Worm (Caenorhabditis elegans) whole organism, early embryonic: ENCODE results near the gene clh-6.
A peak's percentile ranks its signal among the peaks of the same experiment; 100 is the strongest.

Experiments used
- B0310.2 ChIP-seq: sonication (generic microtip); optimal IDR thresholded peaks from 2 replicates; lab custom pipeline; 2016; ENCODE audit warnings: mild to moderate bottlenecking, missing genetic modification characterization, missing compliant biosample characterization
- F13C5.2 ChIP-seq: sonication (generic microtip); optimal IDR thresholded peaks from 2 replicates; lab custom pipeline; 2017; ENCODE audit warnings: mild to moderate bottlenecking, missing genetic modification characterization, inconsistent platforms, missing compliant biosample characterization
- aly-1 ChIP-seq: sonication (generic microtip); optimal IDR thresholded peaks from 2 replicates; lab custom pipeline; 2016; ENCODE audit warnings: missing genetic modification characterization, missing compliant biosample characterization
- ama-1 ChIP-seq: fragments of 150-350 bp; optimal IDR thresholded peaks from 2 replicates; lab custom pipeline; 2014
- pes-1 ChIP-seq: fragments of 200-800 bp; sonication (Bioruptor generic); IDR thresholded peaks from 2 replicates; pipeline ENCODE4 v1.3.6; 2022; ENCODE audit warnings: missing genetic modification reagents, missing genetic modification characterization, missing compliant biosample characterization
- scrt-1 ChIP-seq: fragments of 200-800 bp; sonication (Bioruptor generic); IDR thresholded peaks from 2 replicates; pipeline ENCODE4 v1.3.6; 2022; ENCODE audit warnings: missing genetic modification characterization, missing compliant biosample characterization
- tra-4 ChIP-seq: sonication (generic microtip); optimal IDR thresholded peaks from 2 replicates; lab custom pipeline; 2017; ENCODE audit warnings: missing genetic modification characterization, missing compliant biosample characterization

DNA sequence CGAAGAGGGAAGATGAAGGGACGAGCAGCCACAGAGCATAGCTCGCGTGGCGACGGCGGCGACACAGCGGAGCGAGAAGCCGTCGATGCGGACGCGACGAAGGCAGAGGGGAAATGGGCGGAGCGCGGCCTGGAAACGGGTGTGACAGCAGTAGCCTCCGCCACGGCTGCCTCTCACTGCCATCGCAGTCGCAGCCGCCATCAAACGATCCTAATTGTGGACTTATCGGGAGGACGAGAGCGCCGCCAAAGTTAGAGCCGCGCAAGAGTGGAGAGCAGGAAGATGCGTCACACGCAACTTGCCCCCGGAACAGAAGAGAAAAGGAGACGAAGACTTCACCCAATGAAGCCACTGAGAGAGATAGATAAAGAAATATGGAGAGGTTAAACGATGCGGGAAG, 38.9 kb downstream of the clh-6 start:
- peak; percentile 62 for TF ChIP-seq aly-1 (tag; lab: Kevin White, UChicago)
- no peak for TF ChIP-seq F13C5.2 (tag; lab: Kevin White, UChicago)
- no peak for TF ChIP-seq tra-4 (tag; lab: Kevin White, UChicago)
- TF ChIP-seq pes-1 (GFP tag; lab: Robert Waterston, UW), result no peak
- no peak for TF ChIP-seq ama-1 (lab: Kevin White, UChicago)
- TF ChIP-seq scrt-1, result peak; percentile 67; the same call in 1 of the 2 replicates
- no peak for TF ChIP-seq B0310.2 (tag; lab: Kevin White, UChicago)
